Fruit fly (Drosophila melanogaster) whole organism, embryonic: ENCODE measurements around the gene CG3342.
A peak's percentile ranks its signal among the peaks of the same experiment; 100 is the strongest.

Experiments used
- Ada2b ChIP-seq: fragments of 200-800 bp; sonication (Bioruptor generic); IDR thresholded peaks from 2 replicates; pipeline ENCODE4 v1.3.6; 2022; ENCODE audit warnings: missing biosample characterization, missing genetic modification characterization
- CG10366 ChIP-seq: fragments of 200-800 bp; sonication (Bioruptor generic); IDR thresholded peaks from 2 replicates; pipeline ENCODE4 v1.3.6; 2022; ENCODE audit warnings: missing biosample characterization, missing genetic modification characterization
- CG10431 ChIP-seq: fragments of 200-800 bp; sonication (Bioruptor generic); optimal IDR thresholded peaks from 3 replicates; lab custom pipeline; 2018; ENCODE audit warnings: missing biosample characterization, mild to moderate bottlenecking, missing genetic modification characterization
- CG10462 ChIP-seq: fragments of 200-800 bp; sonication (Bioruptor generic); optimal IDR thresholded peaks from 2 replicates; lab custom pipeline; 2016; ENCODE audit warnings: missing biosample characterization, missing genetic modification characterization
- CG10979 ChIP-seq: fragments of 200-800 bp; sonication (Bioruptor generic); optimal IDR thresholded peaks from 2 replicates; lab custom pipeline; 2018; ENCODE audit warnings: missing biosample characterization, mild to moderate bottlenecking, missing genetic modification characterization, moderate library complexity
- CG15601 ChIP-seq: fragments of 200-800 bp; sonication (Bioruptor generic); optimal IDR thresholded peaks from 3 replicates; lab custom pipeline; 2019; ENCODE audit warnings: missing biosample characterization, mild to moderate bottlenecking, missing genetic modification characterization, moderate library complexity
- CG17612 ChIP-seq: fragments of 200-800 bp; sonication (Bioruptor generic); IDR thresholded peaks from 2 replicates; pipeline ENCODE4 v1.3.6; 2022; ENCODE audit warnings: missing biosample characterization, missing genetic modification characterization
- CG18011 ChIP-seq: fragments of 200-800 bp; sonication (Bioruptor generic); optimal IDR thresholded peaks from 2 replicates; lab custom pipeline; 2017; ENCODE audit warnings: missing biosample characterization, missing genetic modification characterization, mild to moderate bottlenecking, moderate library complexity, missing genotype
- CG18599 ChIP-seq: fragments of 200-800 bp; sonication (Bioruptor generic); optimal IDR thresholded peaks from 3 replicates; lab custom pipeline; 2017; ENCODE audit warnings: missing biosample characterization, missing genetic modification characterization, mild to moderate bottlenecking, moderate library complexity, missing genetic modification reagents
- CG2199 ChIP-seq: fragments of 200-800 bp; sonication (Bioruptor generic); IDR thresholded peaks from 3 replicates; pipeline ENCODE4 v1.3.6; 2022; ENCODE audit warnings: missing biosample characterization, missing genetic modification characterization
- CG2889 ChIP-seq: fragments of 200-800 bp; sonication (Bioruptor generic); IDR thresholded peaks from 3 replicates; pipeline ENCODE4 v1.3.6; 2022; ENCODE audit warnings: missing biosample characterization, missing genetic modification characterization
- CG31441 ChIP-seq: fragments of 200-800 bp; sonication (Bioruptor generic); IDR thresholded peaks from 2 replicates; pipeline ENCODE4 v1.3.6; 2022; ENCODE audit warnings: missing biosample characterization, missing genetic modification characterization
- CG32772 ChIP-seq: fragments of 200-800 bp; sonication (Bioruptor generic); IDR thresholded peaks from 2 replicates; pipeline ENCODE4 v1.3.6; 2022; ENCODE audit warnings: missing biosample characterization, missing genetic modification characterization
- CG34422 ChIP-seq: fragments of 200-800 bp; sonication (Bioruptor generic); IDR thresholded peaks from 3 replicates; pipeline ENCODE4 v1.3.6; 2022; ENCODE audit warnings: missing biosample characterization, missing genetic modification characterization
- CG7745 ChIP-seq: fragments of 200-800 bp; sonication (Bioruptor generic); optimal IDR thresholded peaks from 2 replicates; lab custom pipeline; 2018; ENCODE audit warnings: missing biosample characterization, mild to moderate bottlenecking, missing genetic modification characterization, moderate library complexity
- CG8478 ChIP-seq: fragments of >200 bp; optimal IDR thresholded peaks from 2 replicates; lab custom pipeline; 2018
- CG8944 ChIP-seq: fragments of 200-800 bp; sonication (Bioruptor generic); optimal IDR thresholded peaks from 3 replicates; lab custom pipeline; 2016; ENCODE audit warnings: missing biosample characterization, missing genetic modification characterization
- CG9797 ChIP-seq: fragments of 200-800 bp; sonication (Bioruptor generic); optimal IDR thresholded peaks from 3 replicates; lab custom pipeline; 2018; ENCODE audit warnings: missing biosample characterization, mild to moderate bottlenecking, missing genetic modification characterization
- CTCF ChIP-seq: fragments of 200-800 bp; sonication (Bioruptor generic); optimal IDR thresholded peaks from 2 replicates; lab custom pipeline; 2017; ENCODE audit warnings: missing biosample characterization, mild to moderate bottlenecking, missing genetic modification characterization, moderate library complexity
- Dfd ChIP-seq, 2 experiments: fragments of >200 bp; optimal IDR thresholded peaks; 2 replicates each; lab custom pipeline; 2017; ENCODE audit warnings: missing biosample characterization in 2 of 2, missing genetic modification characterization in 2 of 2
- Dref ChIP-seq: fragments of 200-800 bp; sonication (Bioruptor generic); IDR thresholded peaks from 2 replicates; pipeline ENCODE4 v1.3.6; 2022; ENCODE audit warnings: missing biosample characterization, missing genetic modification characterization
- E2f2 ChIP-seq: fragments of 200-800 bp; sonication (Bioruptor generic); IDR thresholded peaks from 2 replicates; pipeline ENCODE4 v1.3.6; 2022; ENCODE audit warnings: missing biosample characterization, missing genetic modification characterization
- Ets97D ChIP-seq: fragments of 200-800 bp; sonication (Bioruptor generic); optimal IDR thresholded peaks from 3 replicates; lab custom pipeline; 2016; ENCODE audit warnings: missing biosample characterization, missing genetic modification characterization
- Myb ChIP-seq: fragments of 200-800 bp; sonication (Bioruptor generic); optimal IDR thresholded peaks from 2 replicates; lab custom pipeline; 2016; ENCODE audit warnings: missing biosample characterization, missing genetic modification characterization
- NFAT ChIP-seq: fragments of 200-800 bp; sonication (Bioruptor generic); IDR thresholded peaks from 2 replicates; pipeline ENCODE4 v1.3.6; 2022; ENCODE audit warnings: missing biosample characterization, missing genetic modification characterization
- Opbp ChIP-seq: fragments of 200-800 bp; sonication (Bioruptor generic); IDR thresholded peaks from 3 replicates; pipeline ENCODE4 v1.3.6; 2022; ENCODE audit warnings: missing biosample characterization, missing genetic modification characterization; ENCODE audit not compliant: partially characterized antibody
- Poxn ChIP-seq: fragments of 200-800 bp; sonication (Bioruptor generic); IDR thresholded peaks from 2 replicates; pipeline ENCODE4 v1.3.6; 2022; ENCODE audit warnings: missing biosample characterization, missing genetic modification characterization
- Stat92E ChIP-seq, 3 experiments: fragments of >200 bp in 2 of 3; fragments of 200-800 bp in 1 of 3; sonication (Bioruptor generic) in 1 of 3; optimal IDR thresholded peaks; 2 replicates each; lab custom pipeline; 2017 to 2019; ENCODE audit warnings: missing biosample characterization in 3 of 3, missing genetic modification characterization in 3 of 3, mild to moderate bottlenecking in 1 of 3, moderate library complexity in 1 of 3
- YL-1 ChIP-seq: fragments of 200-800 bp; sonication (Bioruptor generic); optimal IDR thresholded peaks from 3 replicates; lab custom pipeline; 2017; ENCODE audit warnings: missing biosample characterization, mild to moderate bottlenecking, missing genetic modification characterization
- bigmax ChIP-seq: fragments of 200-800 bp; sonication (Bioruptor generic); optimal IDR thresholded peaks from 2 replicates; lab custom pipeline; 2018; ENCODE audit warnings: missing biosample characterization, mild to moderate bottlenecking, missing genetic modification characterization
- cas ChIP-seq: fragments of 200-800 bp; sonication (Bioruptor generic); IDR thresholded peaks from 2 replicates; pipeline ENCODE4 v1.3.6; 2022; ENCODE audit warnings: missing biosample characterization, missing genetic modification characterization
- cato ChIP-seq: fragments of 200-800 bp; sonication (Bioruptor generic); optimal IDR thresholded peaks from 2 replicates; lab custom pipeline; 2016; ENCODE audit warnings: missing biosample characterization, missing genetic modification characterization, borderline replicate concordance
- chif ChIP-seq, 2 experiments: fragments of 200-800 bp; sonication (Bioruptor generic); optimal IDR thresholded peaks; 3 replicates each; lab custom pipeline; 2016; ENCODE audit warnings: missing biosample characterization in 2 of 2, missing genetic modification characterization in 2 of 2
- crc ChIP-seq: fragments of 200-800 bp; sonication (Bioruptor generic); optimal IDR thresholded peaks from 2 replicates; lab custom pipeline; 2016; ENCODE audit warnings: missing biosample characterization, missing genetic modification characterization
- cwo ChIP-seq: fragments of 200-800 bp; sonication (Bioruptor generic); optimal IDR thresholded peaks from 3 replicates; lab custom pipeline; 2017; ENCODE audit warnings: missing biosample characterization, missing genetic modification characterization, mild to moderate bottlenecking, moderate library complexity, missing genetic modification reagents
- dmrt99B ChIP-seq: fragments of 200-800 bp; sonication (Bioruptor generic); optimal IDR thresholded peaks from 2 replicates; lab custom pipeline; 2018; ENCODE audit warnings: missing biosample characterization, mild to moderate bottlenecking, missing genetic modification characterization, moderate library complexity
- ftz-f1 ChIP-seq: fragments of 200-800 bp; sonication (Bioruptor generic); optimal IDR thresholded peaks from 2 replicates; lab custom pipeline; 2016; ENCODE audit warnings: missing biosample characterization, missing genetic modification characterization
- gce ChIP-seq: fragments of 200-800 bp; sonication (Bioruptor generic); IDR thresholded peaks from 3 replicates; pipeline ENCODE4 v1.3.6; 2022; ENCODE audit warnings: missing biosample characterization, missing genetic modification characterization
- gcm2 ChIP-seq: fragments of 200-800 bp; sonication (Bioruptor generic); optimal IDR thresholded peaks from 2 replicates; lab custom pipeline; 2016; ENCODE audit warnings: missing biosample characterization, missing genetic modification characterization
- gsb ChIP-seq: fragments of 200-800 bp; sonication (Bioruptor generic); IDR thresholded peaks from 2 replicates; pipeline ENCODE4 v1.3.6; 2022; ENCODE audit warnings: missing biosample characterization, missing genetic modification characterization
- knrl ChIP-seq: fragments of 200-800 bp; sonication (Bioruptor generic); IDR thresholded peaks from 3 replicates; pipeline ENCODE4 v1.3.6; 2022; ENCODE audit warnings: missing biosample characterization, missing genetic modification characterization; ENCODE audit not compliant: partially characterized antibody
- nerfin-1 ChIP-seq: fragments of 200-800 bp; sonication (Bioruptor generic); optimal IDR thresholded peaks from 3 replicates; lab custom pipeline; 2019; ENCODE audit warnings: missing biosample characterization, mild to moderate bottlenecking, missing genetic modification characterization, moderate library complexity
- pho ChIP-seq: fragments of 200-800 bp; sonication (Bioruptor generic); optimal IDR thresholded peaks from 2 replicates; lab custom pipeline; 2016; ENCODE audit warnings: missing biosample characterization, missing genetic modification characterization
- salm ChIP-seq: fragments of 200-800 bp; sonication (Bioruptor generic); optimal IDR thresholded peaks from 2 replicates; lab custom pipeline; 2018; ENCODE audit warnings: missing biosample characterization, mild to moderate bottlenecking, missing genetic modification characterization
- sim ChIP-seq: fragments of 200-800 bp; sonication (Bioruptor generic); IDR thresholded peaks from 2 replicates; pipeline ENCODE4 v1.3.6; 2022; ENCODE audit warnings: missing biosample characterization, missing genetic modification characterization
- sisA ChIP-seq: fragments of 200-800 bp; sonication (Bioruptor generic); IDR thresholded peaks from 2 replicates; pipeline ENCODE4 v1.3.6; 2022; ENCODE audit warnings: missing biosample characterization, missing genetic modification characterization
- slou ChIP-seq: fragments of 200-800 bp; sonication (Bioruptor generic); optimal IDR thresholded peaks from 3 replicates; lab custom pipeline; 2016; ENCODE audit warnings: missing biosample characterization, missing genetic modification characterization
- sug ChIP-seq: fragments of 200-800 bp; optimal IDR thresholded peaks from 2 replicates; lab custom pipeline; 2019; ENCODE audit warnings: missing biosample characterization, mild to moderate bottlenecking, missing genetic modification characterization, moderate library complexity
- tin ChIP-seq: fragments of 200-800 bp; sonication (Bioruptor generic); optimal IDR thresholded peaks from 3 replicates; lab custom pipeline; 2016; ENCODE audit warnings: missing biosample characterization, missing genetic modification characterization
- tup ChIP-seq: fragments of 200-800 bp; sonication (Bioruptor generic); optimal IDR thresholded peaks from 2 replicates; lab custom pipeline; 2016; ENCODE audit warnings: missing biosample characterization, mild to moderate bottlenecking, missing genetic modification characterization, moderate library complexity
- zf30C ChIP-seq: fragments of 200-800 bp; sonication (Bioruptor generic); optimal IDR thresholded peaks from 3 replicates; lab custom pipeline; 2018; ENCODE audit warnings: missing biosample characterization, mild to moderate bottlenecking, missing genetic modification characterization

Gene CG3342

DNA sequence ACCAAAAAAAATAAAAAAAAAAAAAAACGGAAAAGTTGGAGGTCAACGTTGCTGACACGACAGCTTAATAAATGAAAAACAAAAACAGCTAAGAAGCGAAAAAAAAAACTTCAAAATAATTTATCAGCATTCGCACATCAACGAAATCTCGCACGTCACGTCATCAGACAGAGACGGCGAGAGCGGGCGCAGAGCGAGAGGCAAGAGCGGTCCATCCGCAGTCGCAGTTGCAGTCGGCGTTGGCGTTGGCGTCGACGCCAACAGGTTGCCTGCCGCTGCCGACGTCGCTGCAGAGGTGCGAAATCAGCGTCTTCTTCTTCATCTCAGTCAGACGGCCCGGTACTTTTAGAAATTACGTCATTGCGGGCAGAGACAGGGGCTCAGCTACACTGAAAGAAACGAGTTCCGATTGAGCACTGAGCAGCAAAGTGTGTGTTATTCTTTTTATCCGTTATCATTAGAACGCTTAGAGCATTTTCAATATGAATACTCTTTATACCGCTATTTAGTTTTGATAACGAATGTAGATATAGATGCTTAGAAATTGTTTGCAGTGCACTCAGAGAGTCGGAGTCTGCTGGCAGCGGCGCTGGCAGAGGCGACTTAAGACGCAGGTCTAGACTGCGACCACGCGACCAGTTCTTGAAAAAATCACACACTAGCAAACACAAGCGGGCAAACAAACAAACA lies 21.9 kb upstream of the CG3342 start (continued):
- TF ChIP-seq dmrt99B (tag; lab: Kevin White, UChicago) (peak; percentile 94), Poxn (GFP tag; lab: Robert Waterston, UW) (peak; percentile 79), E2f2 (GFP tag; lab: Robert Waterston, UW) (peak; percentile 78), sim (GFP tag; lab: Robert Waterston, UW) (peak; percentile 90), Opbp (no peak), CG18599 (GFP tag; lab: Kevin White, UChicago) (peak; percentile 98), CG10366 (peak; percentile 95), CG32772 (GFP tag; lab: Robert Waterston, UW) (peak; percentile 95), Ada2b (GFP tag; lab: Robert Waterston, UW) (peak; percentile 97), CG8944 (GFP tag; lab: Kevin White, UChicago) (peak; percentile 90), chif (GFP tag; optimal IDR thresholded peaks at IDR 0.05; lab: Kevin White, UChicago) (peak; percentile 93 to 96), CG31441 (peak; percentile 95), NFAT (GFP tag; lab: Robert Waterston, UW) (peak; percentile 98), tup (GFP tag; lab: Kevin White, UChicago) (peak; percentile 91), CG15601 (peak; percentile 80), cas (GFP tag; lab: Robert Waterston, UW) (peak; percentile 93), CTCF (GFP tag; lab: Kevin White, UChicago) (no peak), Myb (GFP tag; lab: Kevin White, UChicago) (peak; percentile 87), knrl (GFP tag; lab: Robert Waterston, UW) (no peak), bigmax (GFP tag; lab: Kevin White, UChicago) (peak; percentile 76), sug (tag; lab: Kevin White, UChicago) (peak; percentile 92), zf30C (peak; percentile 87), cato (GFP tag; lab: Kevin White, UChicago) (peak; percentile 88), CG8478 (lab: Kevin White, UChicago) (no peak), Dref (GFP tag; lab: Robert Waterston, UW) (peak; percentile 47), slou (GFP tag; lab: Kevin White, UChicago) (peak; percentile 82), Ets97D (peak; percentile 83), CG10979 (tag; lab: Kevin White, UChicago) (peak; percentile 94), tin (GFP tag; lab: Kevin White, UChicago) (peak; percentile 97), CG2889 (GFP tag; lab: Robert Waterston, UW) (peak; percentile 93), CG17612 (GFP tag; lab: Robert Waterston, UW) (peak; percentile 95), sisA (GFP tag; lab: Robert Waterston, UW) (peak; percentile 95), CG2199 (GFP tag; lab: Robert Waterston, UW) (peak; percentile 92), crc (GFP tag; lab: Kevin White, UChicago) (peak; percentile 90), CG7745 (tag; lab: Kevin White, UChicago) (no peak), Dfd (GFP tag; optimal IDR thresholded peaks at IDR 0.05; lab: Kevin White, UChicago) (no peak), Stat92E (GFP tag; optimal IDR thresholded peaks at IDR 0.05; lab: Kevin White, UChicago) (peak in 1 of 3 experiments; percentile 66), salm (peak; percentile 78), CG10462 (GFP tag; lab: Kevin White, UChicago) (peak; percentile 90), YL-1 (GFP tag; lab: Kevin White, UChicago) (peak; percentile 60), cwo (peak; percentile 93), CG34422 (GFP tag; lab: Robert Waterston, UW) (peak; percentile 97), CG9797 (GFP tag; lab: Kevin White, UChicago) (peak; percentile 36), gce (peak; percentile 92), ftz-f1 (GFP tag; lab: Kevin White, UChicago) (peak; percentile 70), CG18011 (GFP tag; lab: Kevin White, UChicago) (peak; percentile 74), gcm2 (GFP tag; lab: Kevin White, UChicago) (peak; percentile 84), gsb (peak; percentile 95), pho (GFP tag; lab: Kevin White, UChicago) (peak; percentile 93), CG10431 (GFP tag; lab: Kevin White, UChicago) (peak; percentile 59), nerfin-1 (tag; lab: Kevin White, UChicago) (peak; percentile 91)
